Worm (Caenorhabditis elegans): ENCODE measurements around the gene prx-1.

- no peak for TF ChIP-seq W03F9.2 (tag; optimal IDR thresholded peaks at IDR 0.05)
- TF ChIP-seq dao-5 (tag; optimal IDR thresholded peaks at IDR 0.05): no peak
These were observed 6.1 kb upstream of the prx-1 start, which contains the start of gene gphr-2 for ce11 chrX:14307667-14308066.

Data from whole organism, L4/young adult.